Worm (Caenorhabditis elegans): Measurements from ENCODE around the gene lys-10.

- TF ChIP-seq lsy-2 (tag; optimal IDR thresholded peaks at IDR 0.05) (no peak), nhr-12 (tag; optimal IDR thresholded peaks at IDR 0.05) (no peak), elt-1 (tag; optimal IDR thresholded peaks at IDR 0.05; ENCODE audit: borderline replicate concordance, insufficient read depth) (no peak), snpc-4 (tag; optimal IDR thresholded peaks at IDR 0.05) (no peak), ztf-11 (tag; optimal IDR thresholded peaks at IDR 0.05) (no peak), nhr-76 (tag; optimal IDR thresholded peaks at IDR 0.05) (no peak), pha-4 (tag; optimal IDR thresholded peaks at IDR 0.05) (no peak)
These were observed 27.2 kb downstream of the lys-10 start, which contains the start of gene D2096.5 for ce11 chrIV:8359716-8360407.

Data from whole organism, mixed stage, embryonic.